Worm (Caenorhabditis elegans) whole organism, young adult: Measurements from ENCODE around the gene clc-7.

Experiments used
- F49E8.2 ChIP-seq: sonication (generic microtip); optimal IDR thresholded peaks from 3 replicates; lab custom pipeline; 2017; ENCODE audit warnings: missing genetic modification characterization, mild to moderate bottlenecking, missing compliant biosample characterization, antibody characterized with exemption, moderate library complexity; ENCODE audit not compliant: insufficient read depth
- F55B11.4 ChIP-seq: sonication (generic microtip); optimal IDR thresholded peaks from 2 replicates; lab custom pipeline; 2016; ENCODE audit warnings: missing compliant biosample characterization, missing genetic modification characterization, borderline replicate concordance; ENCODE audit not compliant: insufficient read depth
- ZK185.1 ChIP-seq: sonication (generic microtip); optimal IDR thresholded peaks from 2 replicates; lab custom pipeline; 2016; ENCODE audit warnings: mild to moderate bottlenecking, missing genetic modification characterization, missing compliant biosample characterization; ENCODE audit not compliant: poor library complexity, severe bottlenecking
- athp-1 ChIP-seq: sonication (generic microtip); optimal IDR thresholded peaks from 2 replicates; lab custom pipeline; 2017; ENCODE audit warnings: mild to moderate bottlenecking, missing genetic modification characterization, missing compliant biosample characterization
- bed-1 ChIP-seq: fragments of 200-800 bp; sonication (Bioruptor generic); IDR thresholded peaks from 2 replicates; pipeline ENCODE4 v1.3.6; 2022; ENCODE audit warnings: missing genetic modification reagents, missing genetic modification characterization, missing compliant biosample characterization
- ccch-3 ChIP-seq: fragments of 200-800 bp; sonication (Bioruptor generic); optimal IDR thresholded peaks from 2 replicates; lab custom pipeline; 2018; ENCODE audit warnings: mild to moderate bottlenecking, missing genetic modification characterization, missing compliant biosample characterization
- cebp-1 ChIP-seq, 2 experiments: fragments of 200-800 bp in 1 of 2; sonication (Bioruptor generic) in 1 of 2; sonication (generic microtip) in 1 of 2; IDR thresholded peaks in 1 of 2; optimal IDR thresholded peaks in 1 of 2; 2 replicates each; pipeline versions ENCODE4 v1.3.6 to Lab custom; 2017 to 2022; ENCODE audit warnings: missing compliant biosample characterization in 2 of 2, missing genetic modification characterization in 2 of 2, mild to moderate bottlenecking in 1 of 2, missing genetic modification reagents in 1 of 2, moderate library complexity in 1 of 2
- cebp-2 ChIP-seq: fragments of 200-800 bp; sonication (Bioruptor generic); IDR thresholded peaks from 2 replicates; pipeline ENCODE4 v1.3.6; 2022; ENCODE audit warnings: missing genetic modification characterization, missing compliant biosample characterization
- ceh-27 ChIP-seq: fragments of 200-800 bp; sonication (Bioruptor generic); optimal IDR thresholded peaks from 2 replicates; lab custom pipeline; 2018; ENCODE audit warnings: mild to moderate bottlenecking, missing genetic modification characterization, moderate library complexity, missing compliant biosample characterization
- die-1 ChIP-seq: sonication (generic microtip); optimal IDR thresholded peaks from 2 replicates; lab custom pipeline; 2016; ENCODE audit warnings: missing genotype, mild to moderate bottlenecking, missing genetic modification characterization, missing compliant biosample characterization
- dpff-1 ChIP-seq: sonication (generic microtip); optimal IDR thresholded peaks from 2 replicates; lab custom pipeline; 2017; ENCODE audit warnings: mild to moderate bottlenecking, missing genetic modification characterization, missing compliant biosample characterization
- ets-4 ChIP-seq: fragments of 200-800 bp; sonication (Bioruptor generic); optimal IDR thresholded peaks from 2 replicates; lab custom pipeline; 2018; ENCODE audit warnings: mild to moderate bottlenecking, missing genetic modification characterization, missing compliant biosample characterization
- hrde-1 ChIP-seq: sonication (generic microtip); optimal IDR thresholded peaks from 2 replicates; lab custom pipeline; 2016; ENCODE audit warnings: missing genetic modification characterization, mild to moderate bottlenecking, missing compliant biosample characterization, moderate library complexity, missing genotype, missing genetic modification reagents, borderline replicate concordance
- lin-26 ChIP-seq: fragments of 200-800 bp; sonication (Bioruptor generic); IDR thresholded peaks from 2 replicates; pipeline ENCODE4 v1.3.6; 2022; ENCODE audit warnings: missing genetic modification reagents, missing genetic modification characterization, missing compliant biosample characterization
- lin-35 ChIP-seq, 3 experiments: fragments of 150-350 bp in 2 of 3; sonication (generic microtip) in 1 of 3; optimal IDR thresholded peaks; 2 replicates each; lab custom pipeline; 2014 to 2018; ENCODE audit warnings: missing biosample characterization in 3 of 3, missing genetic modification characterization in 3 of 3, missing genetic modification reagents in 3 of 3
- lin-54 ChIP-seq: fragments of 200-800 bp; sonication (Bioruptor generic); optimal IDR thresholded peaks from 2 replicates; lab custom pipeline; 2018; ENCODE audit warnings: mild to moderate bottlenecking, missing genetic modification characterization, missing compliant biosample characterization
- lsl-1 ChIP-seq: fragments of 200-800 bp; sonication (Bioruptor generic); optimal IDR thresholded peaks from 2 replicates; lab custom pipeline; 2018; ENCODE audit warnings: mild to moderate bottlenecking, missing genetic modification characterization, moderate library complexity, missing compliant biosample characterization
- madf-3 ChIP-seq: fragments of 200-800 bp; sonication (Bioruptor generic); IDR thresholded peaks from 2 replicates; pipeline ENCODE4 v1.3.6; 2022; ENCODE audit warnings: missing genetic modification reagents, missing genetic modification characterization, missing compliant biosample characterization
- madf-8 ChIP-seq: fragments of 200-800 bp; sonication (Bioruptor generic); conservative IDR thresholded peaks from 2 replicates; pipeline ENCODE4 v1.3.6; 2022; ENCODE audit warnings: missing genetic modification reagents, missing genetic modification characterization, missing compliant biosample characterization
- mes-4 ChIP-seq: sonication (generic microtip); optimal IDR thresholded peaks from 2 replicates; lab custom pipeline; 2016; ENCODE audit warnings: missing genotype, missing genetic modification characterization, missing compliant biosample characterization
- nfya-2 ChIP-seq: fragments of 200-800 bp; sonication (Bioruptor generic); IDR thresholded peaks from 2 replicates; pipeline ENCODE4 v1.3.6; 2022; ENCODE audit warnings: missing genetic modification reagents, missing genetic modification characterization, missing compliant biosample characterization
- nfyb-1 ChIP-seq: fragments of 200-800 bp; sonication (Bioruptor generic); IDR thresholded peaks from 2 replicates; pipeline ENCODE4 v1.3.6; 2022; ENCODE audit warnings: missing genetic modification reagents, missing genetic modification characterization, missing compliant biosample characterization
- nhr-90 ChIP-seq: sonication (generic microtip); optimal IDR thresholded peaks from 2 replicates; lab custom pipeline; 2016; ENCODE audit warnings: missing genotype, mild to moderate bottlenecking, missing genetic modification characterization, missing compliant biosample characterization
- snpc-1.1 ChIP-seq: sonication (generic microtip); optimal IDR thresholded peaks from 2 replicates; lab custom pipeline; 2017; ENCODE audit warnings: missing genetic modification characterization, mild to moderate bottlenecking, missing compliant biosample characterization, antibody characterized with exemption, moderate library complexity, missing genotype, missing genetic modification reagents; ENCODE audit not compliant: insufficient read depth
- snpc-3.4 ChIP-seq: sonication (generic microtip); optimal IDR thresholded peaks from 2 replicates; lab custom pipeline; 2017; ENCODE audit warnings: missing genetic modification characterization, mild to moderate bottlenecking, missing compliant biosample characterization, antibody characterized with exemption, moderate library complexity, missing genotype, missing genetic modification reagents
- sptf-2 ChIP-seq: fragments of 200-800 bp; sonication (Bioruptor generic); optimal IDR thresholded peaks from 2 replicates; lab custom pipeline; 2018; ENCODE audit warnings: mild to moderate bottlenecking, missing genetic modification characterization, missing compliant biosample characterization
- tbp1 ChIP-seq: fragments of 200-800 bp; sonication (Bioruptor generic); optimal IDR thresholded peaks from 2 replicates; lab custom pipeline; 2018; ENCODE audit warnings: mild to moderate bottlenecking, missing genetic modification characterization, missing compliant biosample characterization
- xnd-1 ChIP-seq: sonication (generic microtip); optimal IDR thresholded peaks from 2 replicates; lab custom pipeline; 2016; ENCODE audit warnings: missing genotype, missing genetic modification reagents, missing genetic modification characterization, missing compliant biosample characterization
- zfh-2 ChIP-seq: fragments of 200-800 bp; sonication (Bioruptor generic); conservative IDR thresholded peaks from 2 replicates; pipeline ENCODE4 v1.3.6; 2022; ENCODE audit warnings: missing genetic modification reagents, missing genetic modification characterization, missing compliant biosample characterization
- zim-3 ChIP-seq: sonication (generic microtip); optimal IDR thresholded peaks from 2 replicates; lab custom pipeline; 2017; ENCODE audit warnings: mild to moderate bottlenecking, missing genetic modification characterization, moderate library complexity, missing compliant biosample characterization
- ztf-18 ChIP-seq: sonication (generic microtip); optimal IDR thresholded peaks from 2 replicates; lab custom pipeline; 2016; ENCODE audit warnings: missing genotype, mild to moderate bottlenecking, missing genetic modification characterization, missing compliant biosample characterization

clc-7 gene

DNA sequence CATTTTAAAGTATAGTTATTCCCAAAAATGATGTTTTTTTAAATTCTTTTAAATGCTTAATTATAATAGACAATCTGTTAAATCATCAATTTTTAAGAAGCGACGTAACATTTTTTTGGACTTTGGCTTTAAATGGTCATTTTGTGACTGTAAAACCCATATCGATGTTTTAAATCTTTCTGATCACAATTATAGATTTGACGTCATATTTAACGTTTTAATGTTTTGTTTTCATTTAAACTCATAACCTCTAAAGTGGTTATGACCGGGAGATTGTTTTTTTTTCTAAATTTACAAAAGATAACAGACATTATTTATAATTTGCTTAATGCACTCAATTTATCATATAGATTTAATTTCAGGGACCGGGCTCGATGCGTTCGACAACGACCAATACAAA lies 44.0 kb downstream of the clc-7 start:
- TF ChIP-seq sptf-2: no peak
- no peak for TF ChIP-seq lin-54 (GFP tag; lab: Kevin White, UChicago)
- no peak for TF ChIP-seq cebp-2
- no peak for TF ChIP-seq F55B11.4 (tag; lab: Kevin White, UChicago)
- no peak for TF ChIP-seq ztf-18
- TF ChIP-seq nfya-2 (GFP tag; lab: Robert Waterston, UW): no peak
- TF ChIP-seq lin-35 (GFP tag; optimal IDR thresholded peaks at IDR 0.05; lab: Kevin White, UChicago): no peak
- TF ChIP-seq madf-8: no peak
- TF ChIP-seq xnd-1 (tag; lab: Kevin White, UChicago): no peak
- TF ChIP-seq bed-1 (GFP tag; lab: Robert Waterston, UW): no peak
- TF ChIP-seq mes-4: no peak

DNA sequence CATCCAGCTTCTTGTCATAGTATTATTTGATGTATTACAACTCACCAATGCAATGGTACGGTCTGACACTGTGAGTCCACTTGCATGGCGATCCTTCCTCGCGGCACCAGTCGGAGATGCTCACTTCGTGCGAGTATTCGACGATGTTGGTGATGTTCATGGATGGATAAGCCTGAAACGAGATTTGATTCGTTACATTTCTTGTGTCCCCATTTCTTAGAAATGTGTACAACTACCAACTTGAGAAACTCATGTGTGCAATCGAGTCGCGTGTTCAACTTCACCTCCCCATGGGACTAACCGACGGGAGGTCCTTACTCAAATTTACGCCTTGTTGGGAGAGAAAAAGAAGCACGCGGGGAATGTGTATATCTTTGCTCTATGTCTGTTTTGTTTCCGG lies 47.6 kb downstream of the clc-7 start:
- TF ChIP-seq ccch-3 (GFP tag; lab: Kevin White, UChicago) (no peak), dpff-1 (tag; lab: Kevin White, UChicago) (no peak), nhr-90 (tag; lab: Kevin White, UChicago) (no peak), lsl-1 (GFP tag; lab: Kevin White, UChicago) (no peak), nfyb-1 (GFP tag; lab: Robert Waterston, UW) (no peak), snpc-3.4 (tag; lab: Kevin White, UChicago) (no peak), die-1 (tag; lab: Kevin White, UChicago) (no peak), lin-54 (GFP tag; lab: Kevin White, UChicago) (no peak), tbp1 (GFP tag; lab: Kevin White, UChicago) (no peak), snpc-1.1 (tag; lab: Kevin White, UChicago) (no peak), athp-1 (tag; lab: Kevin White, UChicago) (no peak), zim-3 (no peak), lin-26 (no peak), cebp-1 (GFP tag; IDR thresholded peaks at IDR 0.05; lab: Robert Waterston, UW) (no peak), cebp-1 (tag; optimal IDR thresholded peaks at IDR 0.05; lab: Kevin White, UChicago) (no peak), F49E8.2 (tag; lab: Kevin White, UChicago) (no peak)
- TF ChIP-seq, all 124 proteins: peak for 0

DNA sequence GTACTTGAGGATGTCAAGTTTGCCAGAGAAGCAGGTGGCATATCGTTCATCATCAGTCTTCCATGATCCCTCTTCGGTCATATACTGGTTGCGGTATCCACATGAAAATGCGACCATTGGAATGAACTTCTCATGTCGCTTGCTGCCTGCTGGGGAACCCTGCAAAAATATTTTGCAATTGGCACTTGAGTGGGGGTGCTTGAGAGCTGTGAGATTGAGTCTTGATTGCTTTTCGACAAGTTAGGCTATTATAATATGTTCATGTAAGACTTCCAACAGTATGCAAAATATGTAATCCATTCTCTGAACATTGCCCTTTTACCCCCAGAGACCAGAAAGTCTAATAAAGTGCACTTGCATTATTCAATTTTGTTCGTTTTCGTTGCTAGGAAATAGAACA lies 48.3 kb downstream of the clc-7 start:
- TF ChIP-seq madf-8 (no peak), madf-3 (0 out of 2 replicates have a peak, but pooled peaks have one; percentile 71), ceh-27 (GFP tag; lab: Kevin White, UChicago) (peak; percentile 55), ets-4 (peak; percentile 50)

DNA sequence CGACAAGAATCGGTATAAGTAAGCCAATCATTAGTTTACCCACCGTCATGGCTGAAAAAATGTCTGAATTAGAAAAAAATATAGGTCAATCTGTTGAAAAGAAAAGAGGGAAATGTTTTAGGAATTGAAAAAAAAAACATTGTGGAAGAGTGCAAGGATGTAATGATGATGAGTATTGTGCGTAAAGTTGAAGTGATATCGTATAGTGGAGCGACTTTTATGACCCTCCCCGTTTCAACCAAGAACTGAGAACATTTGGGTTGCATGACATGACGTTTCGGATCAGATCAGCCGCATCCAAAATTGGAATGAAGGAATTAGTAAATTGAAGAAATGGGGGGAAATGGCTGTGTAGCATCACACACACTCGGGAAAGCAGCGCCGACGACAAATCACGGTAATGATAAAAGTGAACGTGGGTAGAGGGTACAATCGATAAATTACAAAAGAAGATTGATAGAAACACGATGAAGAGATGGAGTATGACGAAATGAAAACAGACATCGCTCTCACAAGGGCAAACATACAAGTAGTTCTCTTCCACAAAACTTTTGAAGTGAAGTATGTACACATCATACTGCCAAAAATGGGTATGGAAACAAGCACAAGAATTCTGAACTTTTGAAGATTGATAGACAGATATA lies 49.0 kb downstream of the clc-7 start, which contains the start of gene apl-1:
TSS of gene apl-1 (minus strand) at position 51 of the 644 bp plus-strand sequence.
- TF ChIP-seq die-1 (tag; lab: Kevin White, UChicago) (no peak), cebp-1 (GFP tag; IDR thresholded peaks at IDR 0.05; lab: Robert Waterston, UW) (no peak), cebp-1 (tag; optimal IDR thresholded peaks at IDR 0.05; lab: Kevin White, UChicago) (peak; percentile 57)

DNA sequence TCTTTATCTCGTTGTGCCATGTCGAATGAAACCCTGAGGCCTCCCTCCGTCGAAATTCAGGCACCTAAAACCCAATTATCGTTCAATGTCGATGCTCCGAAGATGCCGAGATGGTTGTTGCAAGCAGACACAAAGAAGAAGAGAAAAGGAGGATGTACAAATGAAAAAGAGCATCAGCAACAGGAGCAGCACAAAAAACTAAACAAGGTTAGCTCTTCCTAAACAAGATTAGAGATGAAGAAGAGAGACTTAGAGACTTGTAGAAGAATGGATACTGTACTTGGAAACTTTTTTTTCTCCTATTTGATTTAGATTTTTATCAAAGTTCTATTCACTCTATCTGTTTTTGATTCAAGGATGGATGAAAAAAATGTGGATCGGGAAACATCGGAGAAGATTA lies 49.7 kb downstream of the clc-7 start:
- TF ChIP-seq F49E8.2 (tag; lab: Kevin White, UChicago) (no peak), hrde-1 (tag; lab: Kevin White, UChicago) (no peak), ZK185.1 (tag; lab: Kevin White, UChicago) (no peak), lin-35 (GFP tag; optimal IDR thresholded peaks at IDR 0.05; lab: Kevin White, UChicago) (peak in 1 of 3 experiments; percentile 62), zfh-2 (GFP tag; lab: Robert Waterston, UW) (no peak)
